Worm (Caenorhabditis elegans) whole organism, mixed stage, embryonic: ENCODE measurements around the gene ZC477.7.

Experiments used
- ceh-43 ChIP-seq: fragments of 200-800 bp; sonication (Bioruptor generic); optimal IDR thresholded peaks from 2 replicates; lab custom pipeline; 2018; ENCODE audit warnings: mild to moderate bottlenecking, missing genetic modification characterization, moderate library complexity, missing compliant biosample characterization
- elt-1 ChIP-seq: sonication (generic microtip); optimal IDR thresholded peaks from 2 replicates; lab custom pipeline; 2017; ENCODE audit warnings: missing genetic modification characterization, mild to moderate bottlenecking, missing compliant biosample characterization, antibody characterized with exemption, moderate library complexity, borderline replicate concordance; ENCODE audit not compliant: insufficient read depth
- lin-13 ChIP-seq: fragments of 150-350 bp; optimal IDR thresholded peaks from 2 replicates; lab custom pipeline; 2014; ENCODE audit warnings: missing biosample characterization, missing genetic modification characterization
- nhr-76 ChIP-seq: sonication (generic microtip); optimal IDR thresholded peaks from 2 replicates; lab custom pipeline; 2017; ENCODE audit warnings: missing biosample characterization, missing genetic modification characterization
- snpc-4 ChIP-seq: fragments of 150-350 bp; optimal IDR thresholded peaks from 2 replicates; lab custom pipeline; 2014; ENCODE audit warnings: missing biosample characterization, missing genetic modification characterization
- ztf-11 ChIP-seq: fragments of 150-350 bp; optimal IDR thresholded peaks from 2 replicates; lab custom pipeline; 2014; ENCODE audit warnings: missing biosample characterization, missing genetic modification characterization

DNA sequence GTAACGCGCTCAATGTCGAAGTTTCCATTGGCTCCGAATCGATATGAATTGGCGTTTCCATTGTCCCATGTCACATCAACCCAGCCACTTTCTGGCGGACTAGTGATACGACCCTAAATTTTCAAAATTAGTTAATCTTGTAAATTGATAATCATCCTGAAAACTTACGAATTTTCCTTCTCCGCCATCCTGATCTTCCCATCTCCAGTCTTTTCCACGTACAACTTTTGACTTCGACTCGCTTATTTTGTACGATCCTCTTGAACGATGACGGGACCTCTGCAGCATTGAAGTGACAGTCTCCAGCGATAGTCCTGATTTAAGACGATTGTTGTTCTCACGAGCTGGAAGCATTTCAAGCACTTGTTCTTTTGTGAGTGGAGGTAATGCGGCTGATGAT, 27.9 kb upstream of the ZC477.7 start:
- TF ChIP-seq elt-1 (no peak), ceh-43 (GFP tag; lab: Kevin White, UChicago) (no peak), snpc-4 (tag; lab: Kevin White, UChicago) (no peak), ztf-11 (tag; lab: Kevin White, UChicago) (no peak), nhr-76 (tag; lab: Kevin White, UChicago) (no peak), lin-13 (no peak)
